Worm (Caenorhabditis elegans) whole organism, L4 larva: Measurements from ENCODE around the gene ndub-2.

Source experiments
- R02D3.7 ChIP-seq: fragments of 150-350 bp; sonication (generic microtip); optimal IDR thresholded peaks from 3 replicates; lab custom pipeline; 2014; ENCODE audit warnings: missing biosample characterization, missing genetic modification characterization
- aly-2 ChIP-seq: sonication (generic microtip); optimal IDR thresholded peaks from 2 replicates; lab custom pipeline; 2018; ENCODE audit warnings: missing biosample characterization, missing genetic modification characterization
- arid-1 ChIP-seq: fragments of 200-800 bp; sonication (Bioruptor generic); conservative IDR thresholded peaks from 2 replicates; pipeline ENCODE4 v1.3.6; 2022; ENCODE audit warnings: missing genetic modification reagents, missing genetic modification characterization, missing compliant biosample characterization
- ceh-62 ChIP-seq: sonication (generic microtip); optimal IDR thresholded peaks from 2 replicates; lab custom pipeline; 2017; ENCODE audit warnings: missing biosample characterization, missing genetic modification characterization
- ceh-82 ChIP-seq: sonication (generic microtip); optimal IDR thresholded peaks from 2 replicates; lab custom pipeline; 2017; ENCODE audit warnings: missing biosample characterization, missing genetic modification characterization
- daf-16 ChIP-seq, 3 experiments: sonication (generic microtip); optimal IDR thresholded peaks; 2 replicates each; lab custom pipeline; 2016 to 2017; ENCODE audit warnings: missing genetic modification characterization in 3 of 3, missing genetic modification reagents in 3 of 3, mild to moderate bottlenecking in 2 of 3, missing compliant biosample characterization in 2 of 3, missing biosample characterization in 1 of 3, moderate library complexity in 1 of 3
- dmd-6 ChIP-seq: fragments of 200-800 bp; sonication (Bioruptor generic); IDR thresholded peaks from 2 replicates; pipeline ENCODE4 v1.3.6; 2022; ENCODE audit warnings: missing genetic modification reagents, missing genetic modification characterization, missing compliant biosample characterization
- dmd-8 ChIP-seq: fragments of 200-800 bp; sonication (Bioruptor generic); IDR thresholded peaks from 2 replicates; pipeline ENCODE4 v1.3.6; 2022; ENCODE audit warnings: missing genetic modification characterization, missing compliant biosample characterization
- dmd-9 ChIP-seq: fragments of 200-800 bp; sonication (Bioruptor generic); IDR thresholded peaks from 2 replicates; pipeline ENCODE4 v1.3.6; 2022; ENCODE audit warnings: missing genetic modification reagents, missing genetic modification characterization, missing compliant biosample characterization
- dpl-1 ChIP-seq: fragments of 150-350 bp; optimal IDR thresholded peaks from 2 replicates; lab custom pipeline; 2014; ENCODE audit warnings: missing biosample characterization, missing genetic modification reagents, missing genetic modification characterization
- duxl-1 ChIP-seq: sonication (generic microtip); optimal IDR thresholded peaks from 2 replicates; lab custom pipeline; 2016; ENCODE audit warnings: mild to moderate bottlenecking, missing genetic modification characterization, moderate library complexity, missing compliant biosample characterization; ENCODE audit not compliant: poor library complexity
- gei-8 ChIP-seq: fragments of 200-800 bp; sonication (Bioruptor generic); optimal IDR thresholded peaks from 2 replicates; lab custom pipeline; 2018; ENCODE audit warnings: mild to moderate bottlenecking, missing genetic modification characterization, missing compliant biosample characterization
- hlh-30 ChIP-seq: sonication (generic microtip); optimal IDR thresholded peaks from 2 replicates; lab custom pipeline; 2017; ENCODE audit warnings: antibody characterized with exemption, mild to moderate bottlenecking, missing genetic modification characterization, missing compliant biosample characterization; ENCODE audit not compliant: insufficient read depth
- lin-1 ChIP-seq: fragments of 200-800 bp; sonication (Bioruptor generic); IDR thresholded peaks from 2 replicates; pipeline ENCODE4 v1.3.6; 2022; ENCODE audit warnings: missing genetic modification reagents, missing genetic modification characterization, missing compliant biosample characterization
- lin-13 ChIP-seq: fragments of 150-350 bp; optimal IDR thresholded peaks from 2 replicates; lab custom pipeline; 2014; ENCODE audit warnings: missing biosample characterization, missing genetic modification reagents, missing genetic modification characterization
- mdt-29 ChIP-seq: fragments of 200-800 bp; sonication (Bioruptor generic); IDR thresholded peaks from 2 replicates; pipeline ENCODE4 v1.3.6; 2022; ENCODE audit warnings: missing genetic modification reagents, missing genetic modification characterization, missing compliant biosample characterization
- mep-1 ChIP-seq: fragments of 150-350 bp; sonication (generic microtip); optimal IDR thresholded peaks from 3 replicates; lab custom pipeline; 2014; ENCODE audit warnings: missing biosample characterization, missing genetic modification characterization
- nhr-111 ChIP-seq: fragments of 200-800 bp; sonication (Bioruptor generic); optimal IDR thresholded peaks from 2 replicates; lab custom pipeline; 2018; ENCODE audit warnings: mild to moderate bottlenecking, missing genetic modification characterization, missing compliant biosample characterization
- nhr-237 ChIP-seq: sonication (generic microtip); optimal IDR thresholded peaks from 2 replicates; lab custom pipeline; 2017; ENCODE audit warnings: missing biosample characterization, missing genetic modification characterization
- nhr-25 ChIP-seq: sonication (generic microtip); optimal IDR thresholded peaks from 2 replicates; lab custom pipeline; 2017; ENCODE audit warnings: missing genetic modification characterization, mild to moderate bottlenecking, missing compliant biosample characterization, antibody characterized with exemption, moderate library complexity, borderline replicate concordance; ENCODE audit not compliant: insufficient read depth
- nhr-28 ChIP-seq: fragments of 150-350 bp; optimal IDR thresholded peaks from 2 replicates; lab custom pipeline; 2014; ENCODE audit warnings: missing biosample characterization, missing genetic modification characterization
- nhr-41 ChIP-seq: fragments of 200-800 bp; sonication (Bioruptor generic); IDR thresholded peaks from 2 replicates; pipeline ENCODE4 v1.3.6; 2022; ENCODE audit warnings: missing genetic modification reagents, missing genetic modification characterization, missing compliant biosample characterization
- nhr-77 ChIP-seq: fragments of 150-350 bp; optimal IDR thresholded peaks from 2 replicates; lab custom pipeline; 2014; ENCODE audit warnings: missing biosample characterization, missing genetic modification characterization
- pqm-1 ChIP-seq: sonication (generic microtip); optimal IDR thresholded peaks from 2 replicates; lab custom pipeline; 2017; ENCODE audit warnings: missing biosample characterization, missing genetic modification characterization
- saeg-2 ChIP-seq: fragments of 200-800 bp; sonication (Bioruptor generic); IDR thresholded peaks from 2 replicates; pipeline ENCODE4 v1.3.6; 2022; ENCODE audit warnings: missing genetic modification reagents, missing genetic modification characterization, missing compliant biosample characterization
- sdz-12 ChIP-seq: fragments of 200-800 bp; sonication (Bioruptor generic); optimal IDR thresholded peaks from 2 replicates; lab custom pipeline; 2018; ENCODE audit warnings: mild to moderate bottlenecking, missing genetic modification characterization, missing compliant biosample characterization
- set-16 ChIP-seq: fragments of 200-800 bp; sonication (Bioruptor generic); IDR thresholded peaks from 2 replicates; pipeline ENCODE4 v1.3.6; 2022; ENCODE audit warnings: missing genetic modification reagents, missing genetic modification characterization, missing compliant biosample characterization
- spr-3 ChIP-seq: fragments of 200-800 bp; sonication (Bioruptor generic); optimal IDR thresholded peaks from 2 replicates; lab custom pipeline; 2018; ENCODE audit warnings: mild to moderate bottlenecking, missing genetic modification characterization, missing compliant biosample characterization
- unc-39 ChIP-seq: sonication (generic microtip); optimal IDR thresholded peaks from 2 replicates; lab custom pipeline; 2017; ENCODE audit warnings: missing biosample characterization, missing genetic modification characterization
- vab-7 ChIP-seq: fragments of 200-800 bp; sonication (Bioruptor generic); IDR thresholded peaks from 2 replicates; pipeline ENCODE4 v1.3.6; 2022; ENCODE audit warnings: missing genetic modification reagents, missing genetic modification characterization, missing compliant biosample characterization
- zfp-2 ChIP-seq: sonication (generic microtip); optimal IDR thresholded peaks from 2 replicates; lab custom pipeline; 2016; ENCODE audit warnings: mild to moderate bottlenecking, missing genetic modification characterization, missing compliant biosample characterization
- zip-2 ChIP-seq: fragments of 150-350 bp; optimal IDR thresholded peaks from 2 replicates; lab custom pipeline; 2014; ENCODE audit warnings: missing biosample characterization, missing genetic modification characterization

ndub-2 gene

DNA sequence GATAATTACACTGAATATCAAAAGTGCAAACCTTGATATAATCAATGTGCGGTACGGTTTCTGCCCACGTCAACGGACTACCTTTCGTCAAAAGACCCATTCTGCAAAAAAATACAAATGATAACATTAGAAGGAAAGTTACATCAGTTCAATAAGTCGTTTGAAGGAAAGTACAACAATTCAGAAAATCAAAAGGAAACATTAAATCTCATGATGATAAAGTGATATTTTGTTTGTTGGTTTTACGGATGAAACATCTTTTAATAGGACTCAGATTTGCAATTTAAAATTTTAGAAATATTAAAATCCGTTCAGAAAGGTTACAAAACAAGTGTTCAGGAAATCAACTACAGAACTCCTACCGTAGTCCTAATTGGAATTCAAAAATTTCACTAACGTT, 42.0 kb downstream of the ndub-2 start, which contains the start of gene gcs-1:
Gene gcs-1, minus strand, starts transcription at position 101 of the 400 bp plus-strand sequence.
- TF ChIP-seq lin-1 (GFP tag; lab: Robert Waterston, UW) (no peak), gei-8 (GFP tag; lab: Kevin White, UChicago) (no peak), nhr-25 (tag; lab: Kevin White, UChicago) (no peak), pqm-1 (tag; lab: Kevin White, UChicago) (no peak), dmd-9 (no peak), nhr-237 (tag; lab: Kevin White, UChicago) (no peak), duxl-1 (tag; lab: Kevin White, UChicago) (no peak), vab-7 (GFP tag; lab: Robert Waterston, UW) (no peak), zfp-2 (tag; lab: Kevin White, UChicago) (no peak), unc-39 (tag; lab: Kevin White, UChicago) (no peak), aly-2 (no peak)

DNA sequence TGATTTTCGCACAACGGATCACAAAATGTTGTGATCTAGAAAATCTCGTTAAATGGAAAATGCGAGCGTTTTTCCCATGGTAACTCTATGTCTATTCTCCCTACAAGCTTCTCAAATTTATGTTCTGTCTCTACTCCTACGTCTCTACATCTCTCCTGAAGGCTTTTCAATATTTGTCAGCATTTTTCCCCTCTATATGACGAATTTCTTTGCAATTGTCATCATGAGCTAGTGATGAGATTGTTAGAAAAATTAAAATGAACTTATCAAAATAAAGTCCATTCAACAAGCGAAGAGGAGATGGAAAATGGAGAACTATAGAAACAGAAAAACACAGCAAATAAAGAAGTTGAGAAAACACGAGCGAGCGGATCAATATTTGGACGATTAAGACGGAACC, 42.6 kb downstream of the ndub-2 start:
- TF ChIP-seq dmd-8 (GFP tag; lab: Robert Waterston, UW) (no peak), daf-16 (GFP tag; optimal IDR thresholded peaks at IDR 0.05; lab: Kevin White, UChicago) (no peak), daf-16 (tag; optimal IDR thresholded peaks at IDR 0.05; lab: Kevin White, UChicago) (peak; percentile 31), pqm-1 (tag; lab: Kevin White, UChicago) (peak; percentile 23), saeg-2 (GFP tag; lab: Robert Waterston, UW) (no peak)

DNA sequence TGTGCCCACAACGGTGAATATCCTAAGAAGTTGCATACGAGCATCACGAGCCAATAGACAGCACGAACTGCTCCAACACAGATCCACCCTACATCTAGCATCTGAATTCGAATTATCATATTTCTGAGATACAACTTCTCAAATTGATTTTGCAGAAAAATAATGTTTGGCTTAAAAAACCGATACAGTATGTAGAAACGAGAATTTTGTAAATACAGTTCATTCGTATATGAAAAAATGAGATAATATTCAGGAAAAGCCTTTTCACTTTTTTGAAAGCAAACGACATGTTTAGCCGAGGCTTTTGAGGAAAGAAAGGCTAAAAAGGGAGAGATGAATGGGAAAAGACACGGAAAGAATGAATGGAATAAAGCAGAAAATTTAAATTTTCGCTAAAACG, 45.1 kb downstream of the ndub-2 start, which contains the start of gene F37B12.3:
Gene F37B12.3, minus strand, starts transcription at position 101 of the 400 bp plus-strand sequence.
- TF ChIP-seq dmd-6 (no peak), aly-2 (no peak), lin-13 (GFP tag; lab: Kevin White, UChicago) (no peak)

DNA sequence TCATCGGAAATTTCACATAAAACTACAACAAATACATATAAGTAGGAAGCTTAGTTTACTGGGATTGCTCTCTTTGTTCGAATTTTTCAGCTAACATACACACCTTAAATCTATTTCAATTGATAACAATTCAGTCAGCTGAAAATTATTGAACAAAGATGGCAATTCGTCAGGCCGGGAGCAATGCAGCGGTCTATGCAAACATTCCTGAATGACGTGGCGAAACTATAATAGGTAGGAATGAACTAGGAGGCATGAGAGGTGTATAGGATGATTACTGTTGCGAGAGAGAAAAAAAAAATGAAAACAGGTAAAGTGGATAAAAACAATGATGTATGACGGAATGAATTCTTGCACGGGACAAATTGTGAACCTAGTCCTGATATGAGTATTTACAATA, 45.9 kb downstream of the ndub-2 start:
- TF ChIP-seq zip-2 (tag; lab: Kevin White, UChicago) (no peak), dpl-1 (no peak), nhr-111 (GFP tag; lab: Kevin White, UChicago) (no peak), arid-1 (GFP tag; lab: Robert Waterston, UW) (no peak), nhr-41 (GFP tag; lab: Robert Waterston, UW) (no peak), hlh-30 (tag; lab: Kevin White, UChicago) (no peak), set-16 (GFP tag; lab: Robert Waterston, UW) (no peak), aly-2 (no peak), mdt-29 (GFP tag; lab: Robert Waterston, UW) (no peak), pqm-1 (tag; lab: Kevin White, UChicago) (peak; percentile 67), nhr-77 (tag; lab: Kevin White, UChicago) (peak; percentile 10), ceh-62 (tag; lab: Kevin White, UChicago) (no peak), nhr-237 (tag; lab: Kevin White, UChicago) (no peak), ceh-82 (no peak), R02D3.7 (tag; lab: Kevin White, UChicago) (no peak), spr-3 (GFP tag; lab: Kevin White, UChicago) (no peak), nhr-28 (tag; lab: Kevin White, UChicago) (peak; percentile 0), sdz-12 (GFP tag; lab: Kevin White, UChicago) (no peak), mep-1 (tag; lab: Kevin White, UChicago) (no peak)
